Worm (Caenorhabditis elegans) whole organism, young adult: Measurements from ENCODE around the gene W03G1.5.

Experiments used
- dpl-1 ChIP-seq: fragments of 150-350 bp; optimal IDR thresholded peaks from 2 replicates; lab custom pipeline; 2014; ENCODE audit warnings: missing biosample characterization, missing genetic modification reagents, missing genetic modification characterization
- ztf-22 ChIP-seq: fragments of 200-800 bp; sonication (Bioruptor generic); optimal IDR thresholded peaks from 2 replicates; lab custom pipeline; 2018; ENCODE audit warnings: mild to moderate bottlenecking, missing genetic modification characterization, moderate library complexity, missing compliant biosample characterization

ce11 chrIV:484768-485167, 21.5 kb downstream of the W03G1.5 start:
- TF ChIP-seq dpl-1 (GFP tag; lab: Kevin White, UChicago) (no peak), ztf-22 (GFP tag; lab: Kevin White, UChicago) (no peak)
